Worm (Caenorhabditis elegans) whole organism, late embryonic: ENCODE measurements around the gene rpb-9.
A peak's percentile ranks its signal among the peaks of the same experiment; 100 is the strongest.

Source experiments
- C08G9.2 ChIP-seq: sonication (generic microtip); optimal IDR thresholded peaks from 2 replicates; lab custom pipeline; 2016; ENCODE audit warnings: mild to moderate bottlenecking, missing genetic modification characterization, moderate library complexity, missing compliant biosample characterization
- C38D4.7 ChIP-seq: fragments of 200-800 bp; sonication (Bioruptor generic); optimal IDR thresholded peaks from 2 replicates; lab custom pipeline; 2018; ENCODE audit warnings: mild to moderate bottlenecking, missing genetic modification characterization, moderate library complexity, missing compliant biosample characterization
- F13H6.1 ChIP-seq: sonication (generic microtip); optimal IDR thresholded peaks from 2 replicates; lab custom pipeline; 2016; ENCODE audit warnings: missing genetic modification characterization, missing compliant biosample characterization
- Y22D7AL.16 ChIP-seq: sonication (generic microtip); optimal IDR thresholded peaks from 2 replicates; lab custom pipeline; 2016; ENCODE audit warnings: missing genetic modification characterization, missing compliant biosample characterization
- ahr-1 ChIP-seq: sonication (generic microtip); optimal IDR thresholded peaks from 2 replicates; lab custom pipeline; 2016; ENCODE audit warnings: missing genetic modification characterization, missing compliant biosample characterization
- ama-1 ChIP-seq: fragments of 150-350 bp; optimal IDR thresholded peaks from 2 replicates; lab custom pipeline; 2014
- ceh-18 ChIP-seq: sonication (generic microtip); optimal IDR thresholded peaks from 2 replicates; lab custom pipeline; 2016; ENCODE audit warnings: missing genetic modification characterization, missing compliant biosample characterization
- ceh-19 ChIP-seq: fragments of 200-800 bp; sonication (Bioruptor generic); optimal IDR thresholded peaks from 2 replicates; lab custom pipeline; 2018; ENCODE audit warnings: mild to moderate bottlenecking, missing genetic modification characterization, missing compliant biosample characterization
- ceh-2 ChIP-seq: sonication (generic microtip); optimal IDR thresholded peaks from 2 replicates; lab custom pipeline; 2016; ENCODE audit warnings: missing genotype, missing genetic modification characterization, missing compliant biosample characterization
- ceh-30 ChIP-seq: fragments of 150-350 bp; optimal IDR thresholded peaks from 2 replicates; lab custom pipeline; 2014; ENCODE audit warnings: missing biosample characterization, missing genetic modification characterization
- ceh-31 ChIP-seq: sonication (generic microtip); optimal IDR thresholded peaks from 2 replicates; lab custom pipeline; 2016; ENCODE audit warnings: missing genetic modification characterization, missing compliant biosample characterization
- ceh-34 ChIP-seq: sonication (generic microtip); optimal IDR thresholded peaks from 2 replicates; lab custom pipeline; 2016; ENCODE audit warnings: mild to moderate bottlenecking, missing genetic modification characterization, missing compliant biosample characterization
- che-1 ChIP-seq: sonication (generic microtip); optimal IDR thresholded peaks from 2 replicates; lab custom pipeline; 2016; ENCODE audit warnings: mild to moderate bottlenecking, missing genetic modification characterization, missing compliant biosample characterization
- dmd-4 ChIP-seq: sonication (generic microtip); optimal IDR thresholded peaks from 2 replicates; lab custom pipeline; 2016; ENCODE audit warnings: borderline replicate concordance, missing genetic modification characterization, missing compliant biosample characterization
- dve-1 ChIP-seq: sonication (generic microtip); optimal IDR thresholded peaks from 2 replicates; lab custom pipeline; 2017; ENCODE audit warnings: antibody characterized with exemption, mild to moderate bottlenecking, missing genetic modification characterization, missing compliant biosample characterization
- elt-4 ChIP-seq: sonication (generic microtip); optimal IDR thresholded peaks from 2 replicates; lab custom pipeline; 2016; ENCODE audit warnings: missing genetic modification characterization, missing compliant biosample characterization
- ets-4 ChIP-seq: sonication (generic microtip); optimal IDR thresholded peaks from 2 replicates; lab custom pipeline; 2016; ENCODE audit warnings: missing genetic modification characterization, missing compliant biosample characterization
- fkh-10 ChIP-seq: fragments of 150-350 bp; optimal IDR thresholded peaks from 2 replicates; lab custom pipeline; 2014; ENCODE audit warnings: missing biosample characterization, missing genetic modification reagents, missing genetic modification characterization
- hlh-13 ChIP-seq: fragments of 200-800 bp; sonication (Bioruptor generic); optimal IDR thresholded peaks from 2 replicates; lab custom pipeline; 2018; ENCODE audit warnings: mild to moderate bottlenecking, missing genetic modification characterization, missing compliant biosample characterization
- hlh-8 ChIP-seq: sonication (generic microtip); optimal IDR thresholded peaks from 2 replicates; lab custom pipeline; 2016; ENCODE audit warnings: missing genotype, missing genetic modification characterization, missing compliant biosample characterization
- lim-6 ChIP-seq: sonication (generic microtip); optimal IDR thresholded peaks from 2 replicates; lab custom pipeline; 2016; ENCODE audit warnings: missing genetic modification characterization, missing compliant biosample characterization
- lin-11 ChIP-seq: fragments of 200-800 bp; sonication (Bioruptor generic); optimal IDR thresholded peaks from 2 replicates; lab custom pipeline; 2018; ENCODE audit warnings: mild to moderate bottlenecking, missing genetic modification characterization, missing compliant biosample characterization
- mec-3 ChIP-seq: sonication (generic microtip); optimal IDR thresholded peaks from 2 replicates; lab custom pipeline; 2016; ENCODE audit warnings: borderline replicate concordance, missing genetic modification characterization, missing compliant biosample characterization
- nfya-1 ChIP-seq: sonication (generic microtip); optimal IDR thresholded peaks from 2 replicates; lab custom pipeline; 2017; ENCODE audit warnings: missing genetic modification characterization, mild to moderate bottlenecking, missing compliant biosample characterization, antibody characterized with exemption, moderate library complexity
- nhr-11 ChIP-seq: fragments of 150-350 bp; optimal IDR thresholded peaks from 2 replicates; lab custom pipeline; 2014; ENCODE audit warnings: missing biosample characterization, missing genetic modification characterization
- pax-1 ChIP-seq: fragments of 150-350 bp; optimal IDR thresholded peaks from 2 replicates; lab custom pipeline; 2014; ENCODE audit warnings: missing biosample characterization, missing genetic modification characterization
- pha-2 ChIP-seq: sonication (generic microtip); optimal IDR thresholded peaks from 2 replicates; lab custom pipeline; 2017; ENCODE audit warnings: mild to moderate bottlenecking, missing genetic modification characterization, missing compliant biosample characterization
- pqm-1 ChIP-seq: sonication (generic microtip); optimal IDR thresholded peaks from 2 replicates; lab custom pipeline; 2016; ENCODE audit warnings: missing genetic modification characterization, missing compliant biosample characterization
- pros-1 ChIP-seq: fragments of 150-350 bp; optimal IDR thresholded peaks from 2 replicates; lab custom pipeline; 2014; ENCODE audit warnings: missing biosample characterization, missing genetic modification reagents, missing genetic modification characterization
- rnt-1 ChIP-seq: sonication (generic microtip); optimal IDR thresholded peaks from 2 replicates; lab custom pipeline; 2016; ENCODE audit warnings: missing genetic modification characterization, missing compliant biosample characterization
- sdc-2 ChIP-seq: sonication (generic microtip); optimal IDR thresholded peaks from 2 replicates; lab custom pipeline; 2016; ENCODE audit warnings: missing genotype, missing genetic modification characterization, missing compliant biosample characterization
- sox-2 ChIP-seq: fragments of 200-800 bp; sonication (Bioruptor generic); IDR thresholded peaks from 2 replicates; pipeline ENCODE4 v1.3.6; 2022; ENCODE audit warnings: missing genetic modification reagents, missing genetic modification characterization, missing compliant biosample characterization
- tbx-7 ChIP-seq: sonication (generic microtip); optimal IDR thresholded peaks from 2 replicates; lab custom pipeline; 2016; ENCODE audit warnings: missing genotype, missing genetic modification characterization, missing compliant biosample characterization
- unc-3 ChIP-seq, 2 experiments: fragments of 200-800 bp in 1 of 2; sonication (Bioruptor generic) in 1 of 2; sonication (generic microtip) in 1 of 2; conservative IDR thresholded peaks in 1 of 2; optimal IDR thresholded peaks in 1 of 2; 2 replicates each; pipeline versions ENCODE4 v1.3.6 to Lab custom; 2016 to 2022; ENCODE audit warnings: missing compliant biosample characterization in 2 of 2, missing genetic modification characterization in 2 of 2, missing genetic modification reagents in 1 of 2
- unc-55 ChIP-seq: sonication (generic microtip); optimal IDR thresholded peaks from 2 replicates; lab custom pipeline; 2017; ENCODE audit warnings: missing biosample characterization, missing genetic modification reagents, missing genetic modification characterization
- unc-86 ChIP-seq: sonication (generic microtip); optimal IDR thresholded peaks from 2 replicates; lab custom pipeline; 2016; ENCODE audit warnings: missing genetic modification characterization, missing compliant biosample characterization
- zip-5 ChIP-seq: sonication (generic microtip); optimal IDR thresholded peaks from 2 replicates; lab custom pipeline; 2016; ENCODE audit warnings: missing genetic modification characterization, missing compliant biosample characterization
- ztf-16 ChIP-seq: sonication (generic microtip); optimal IDR thresholded peaks from 2 replicates; lab custom pipeline; 2017; ENCODE audit warnings: missing genetic modification characterization, missing compliant biosample characterization

Gene rpb-9

DNA sequence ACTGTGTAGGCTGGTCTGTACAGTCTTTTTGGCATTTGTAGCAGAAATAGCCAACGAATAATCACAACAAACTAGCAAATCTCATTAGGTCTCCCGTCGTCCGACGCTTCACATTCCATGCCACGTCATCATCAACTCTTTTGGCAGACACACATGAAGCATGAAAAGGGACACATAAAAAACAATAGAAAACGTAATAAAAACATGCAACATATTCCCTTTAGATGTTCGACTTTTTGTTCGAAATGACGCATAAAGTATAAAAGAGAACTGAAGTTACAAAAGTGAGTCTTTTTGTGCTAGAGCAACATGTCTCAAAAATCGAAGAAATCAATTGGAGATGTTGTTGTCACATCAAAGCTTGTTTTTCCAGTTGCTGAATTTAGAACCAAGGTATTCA is 39.7 kb upstream of the rpb-9 start, which contains the start of gene sth-1:
Gene sth-1, plus strand, starts transcription at position 301 of the 400 bp plus-strand sequence.
- no peak for TF ChIP-seq zip-5 (tag; lab: Kevin White, UChicago)
- no peak for TF ChIP-seq hlh-13 (GFP tag; lab: Kevin White, UChicago)
- TF ChIP-seq nhr-11 (tag; lab: Kevin White, UChicago) = no peak
- no peak for TF ChIP-seq lim-6
- no peak for TF ChIP-seq lin-11 (tag; lab: Kevin White, UChicago)
- no peak for TF ChIP-seq pros-1 (tag; lab: Kevin White, UChicago)
- no peak for TF ChIP-seq dve-1 (tag; lab: Kevin White, UChicago)
- TF ChIP-seq ztf-16 (tag; lab: Kevin White, UChicago) = no peak
- TF ChIP-seq sox-2 (GFP tag; lab: Robert Waterston, UW) = no peak
- TF ChIP-seq ceh-18 (tag; lab: Kevin White, UChicago) = no peak
- TF ChIP-seq ceh-2 (tag; lab: Kevin White, UChicago) = no peak
- no peak for TF ChIP-seq ceh-34 (tag; lab: Kevin White, UChicago)
- no peak for TF ChIP-seq nfya-1 (tag; lab: Kevin White, UChicago)
- TF ChIP-seq unc-55 (GFP tag; lab: Kevin White, UChicago) = no peak
- TF ChIP-seq C38D4.7 = no peak
- no peak for TF ChIP-seq pha-2 (tag; lab: Kevin White, UChicago)
- no peak for TF ChIP-seq ets-4 (tag; lab: Kevin White, UChicago)

DNA sequence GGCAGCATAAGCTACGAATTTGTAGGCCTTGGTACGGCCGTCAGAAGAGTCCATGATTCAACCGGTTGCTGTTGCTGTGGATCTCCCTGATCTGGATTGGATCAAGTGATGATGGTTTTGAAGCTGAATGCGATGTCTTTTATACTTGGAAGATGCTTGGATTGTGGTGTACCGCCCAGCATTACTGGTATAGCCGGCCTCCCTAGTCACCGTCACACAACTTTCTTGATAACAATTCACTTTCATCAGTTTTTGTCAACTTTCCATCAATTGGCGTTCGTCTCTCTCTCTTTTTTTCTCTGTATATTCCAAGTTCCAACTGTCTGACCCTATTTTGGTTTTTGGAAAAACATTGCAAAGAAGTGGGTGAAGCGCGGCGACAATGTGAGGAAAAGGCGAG is 38.7 kb upstream of the rpb-9 start, which contains the start of gene col-43:
Gene col-43, minus strand, starts transcription at position 101 of the 400 bp plus-strand sequence.
- TF ChIP-seq lim-6 (no peak), che-1 (tag; lab: Kevin White, UChicago) (no peak), F13H6.1 (tag; lab: Kevin White, UChicago) (no peak)

DNA sequence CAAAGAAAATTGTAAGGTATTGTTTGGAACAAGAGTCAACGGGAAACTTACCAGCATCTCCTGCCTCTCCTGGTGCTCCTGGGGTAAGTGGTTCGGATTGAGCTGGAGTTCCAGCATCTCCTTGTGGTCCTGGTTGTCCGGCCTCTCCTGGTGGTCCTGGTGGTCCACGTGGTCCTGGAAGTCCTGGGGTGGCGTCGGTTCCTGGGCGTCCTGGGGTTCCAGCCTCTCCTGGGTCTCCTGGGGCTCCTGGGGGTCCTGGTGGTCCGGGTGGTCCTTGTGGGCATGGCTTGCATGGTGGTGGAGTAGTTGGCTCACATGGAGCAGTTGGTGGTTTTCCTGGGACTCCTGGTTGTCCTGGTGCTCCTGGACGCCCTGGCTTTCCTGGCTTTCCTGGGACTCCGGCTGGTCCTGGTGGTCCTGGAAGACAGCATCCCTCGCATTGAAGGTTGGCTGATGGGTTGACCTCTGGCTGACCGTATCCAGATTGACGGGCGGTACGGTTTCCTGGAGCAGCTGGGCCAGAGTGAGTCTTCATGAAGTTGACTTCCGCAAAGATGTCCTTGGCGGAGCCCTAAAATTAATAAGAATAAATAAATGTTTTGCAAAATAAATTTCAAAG is 38.0 kb upstream of the rpb-9 start:
- TF ChIP-seq dmd-4 (peak; percentile 14), dve-1 (tag; lab: Kevin White, UChicago) (no peak), elt-4 (tag; lab: Kevin White, UChicago) (peak; percentile 74)

DNA sequence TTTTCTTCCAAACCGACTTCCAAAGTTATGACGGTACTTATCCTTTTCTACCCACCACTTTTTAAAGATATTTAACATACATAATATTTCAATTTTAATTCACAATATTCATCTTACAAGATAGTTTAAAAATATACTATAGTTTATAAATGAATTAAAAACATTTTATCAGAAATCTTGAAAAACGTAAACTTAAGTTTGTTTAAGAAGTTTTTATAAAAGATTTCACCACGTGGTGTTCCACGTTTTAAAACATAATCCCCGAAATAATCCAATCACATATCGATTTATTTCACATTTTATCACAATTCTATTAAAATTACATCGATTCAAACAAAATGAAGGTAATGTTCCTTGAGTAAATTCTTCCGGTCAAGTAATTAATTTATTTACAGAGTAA is 34.6 kb upstream of the rpb-9 start, which contains the start of gene ZC513.3:
Gene ZC513.3, plus strand, starts transcription at position 301 of the 400 bp plus-strand sequence.
- TF ChIP-seq nfya-1 (tag; lab: Kevin White, UChicago) = no peak
- TF ChIP-seq C08G9.2 (tag; lab: Kevin White, UChicago) = no peak
- no peak for TF ChIP-seq rnt-1
- no peak for TF ChIP-seq tbx-7
- TF ChIP-seq ceh-30 = no peak
- no peak for TF ChIP-seq hlh-13 (GFP tag; lab: Kevin White, UChicago)
- no peak for TF ChIP-seq pros-1 (tag; lab: Kevin White, UChicago)
- TF ChIP-seq Y22D7AL.16 (tag; lab: Kevin White, UChicago) = no peak
- no peak for TF ChIP-seq pax-1 (tag; lab: Kevin White, UChicago)
- TF ChIP-seq mec-3 (tag; lab: Kevin White, UChicago) = no peak
- no peak for TF ChIP-seq che-1 (tag; lab: Kevin White, UChicago)
- TF ChIP-seq sox-2 (GFP tag; lab: Robert Waterston, UW) = no peak
- TF ChIP-seq lim-6 = no peak
- TF ChIP-seq ceh-2 (tag; lab: Kevin White, UChicago) = no peak

DNA sequence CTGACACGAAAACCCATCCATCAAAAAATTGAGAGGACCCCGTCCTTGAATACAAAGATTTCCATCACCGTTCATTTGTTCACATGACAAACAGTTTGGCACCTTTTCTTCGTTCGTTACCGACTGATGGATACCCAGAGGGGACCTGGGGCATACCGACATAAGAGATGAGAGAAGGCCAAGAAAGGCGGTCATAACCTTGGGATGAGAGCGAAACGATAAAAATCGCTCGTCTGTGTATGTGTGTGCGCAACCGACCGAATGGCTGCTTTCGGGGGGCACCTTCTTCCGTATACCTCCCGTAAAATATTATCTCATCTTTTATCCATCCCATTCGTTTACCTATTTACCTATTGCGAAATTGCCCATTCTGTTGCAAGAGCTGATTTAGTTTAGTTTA is 32.8 kb upstream of the rpb-9 start:
- TF ChIP-seq unc-3 (GFP tag; conservative IDR thresholded peaks at IDR 0.05; lab: Robert Waterston, UW) (no peak), unc-3 (tag; optimal IDR thresholded peaks at IDR 0.05; lab: Kevin White, UChicago) (no peak), sdc-2 (tag; lab: Kevin White, UChicago) (no peak), ama-1 (lab: Kevin White, UChicago) (no peak), ztf-16 (tag; lab: Kevin White, UChicago) (no peak), Y22D7AL.16 (tag; lab: Kevin White, UChicago) (no peak), unc-55 (GFP tag; lab: Kevin White, UChicago) (no peak), ahr-1 (tag; lab: Kevin White, UChicago) (no peak), hlh-8 (tag; lab: Kevin White, UChicago) (no peak), ceh-34 (tag; lab: Kevin White, UChicago) (no peak), fkh-10 (GFP tag; lab: Kevin White, UChicago) (no peak), ceh-19 (GFP tag; lab: Kevin White, UChicago) (no peak), pqm-1 (tag; lab: Kevin White, UChicago) (no peak), ceh-31 (tag; lab: Kevin White, UChicago) (no peak), ets-4 (tag; lab: Kevin White, UChicago) (no peak), unc-86 (tag; lab: Kevin White, UChicago) (no peak), pax-1 (tag; lab: Kevin White, UChicago) (no peak), mec-3 (tag; lab: Kevin White, UChicago) (no peak), tbx-7 (no peak)
